Worm (Caenorhabditis elegans) whole organism, late embryonic: ENCODE measurements around the gene C34E10.12.

Experiments
- F13H6.1 ChIP-seq: sonication (generic microtip); optimal IDR thresholded peaks from 2 replicates; lab custom pipeline; 2016; ENCODE audit warnings: missing genetic modification characterization, missing compliant biosample characterization
- dve-1 ChIP-seq: sonication (generic microtip); optimal IDR thresholded peaks from 2 replicates; lab custom pipeline; 2017; ENCODE audit warnings: antibody characterized with exemption, mild to moderate bottlenecking, missing genetic modification characterization, missing compliant biosample characterization

ce11 chrIII:5196298-5197045 is 31.2 kb downstream of the C34E10.12 start:
- no peak for TF ChIP-seq F13H6.1 (tag; lab: Kevin White, UChicago)
- TF ChIP-seq dve-1 = no peak
